Fruit fly (Drosophila melanogaster) whole organism, embryonic: ENCODE results near the gene nAChRbeta1.
A peak's percentile ranks its signal among the peaks of the same experiment; 100 is the strongest.

Experiments used
- CG10321 ChIP-seq: fragments of 200-800 bp; sonication (Bioruptor generic); IDR thresholded peaks from 2 replicates; pipeline ENCODE4 v1.3.6; 2022; ENCODE audit warnings: missing biosample characterization, missing genetic modification characterization
- CG11398 ChIP-seq: fragments of 200-800 bp; sonication (Bioruptor generic); optimal IDR thresholded peaks from 2 replicates; lab custom pipeline; 2016; ENCODE audit warnings: missing biosample characterization, missing genetic modification characterization
- CG12219 ChIP-seq: fragments of 200-800 bp; sonication (Bioruptor generic); optimal IDR thresholded peaks from 3 replicates; lab custom pipeline; 2018; ENCODE audit warnings: missing biosample characterization, mild to moderate bottlenecking, missing genetic modification characterization
- CG12659 ChIP-seq: fragments of 200-800 bp; sonication (Bioruptor generic); optimal IDR thresholded peaks from 3 replicates; lab custom pipeline; 2017; ENCODE audit warnings: mild to moderate bottlenecking, missing biosample characterization, missing genetic modification reagents, missing genetic modification characterization
- CG14050 ChIP-seq: fragments of 200-800 bp; sonication (Bioruptor generic); IDR thresholded peaks from 3 replicates; pipeline ENCODE4 v1.3.6; 2022; ENCODE audit warnings: missing biosample characterization, missing genetic modification characterization
- CG14860 ChIP-seq: fragments of 200-800 bp; sonication (Bioruptor generic); IDR thresholded peaks from 3 replicates; pipeline ENCODE4 v1.3.6; 2022; ENCODE audit warnings: missing biosample characterization, missing genetic modification characterization; ENCODE audit not compliant: partially characterized antibody
- CG15514 ChIP-seq: fragments of 200-800 bp; sonication (Bioruptor generic); optimal IDR thresholded peaks from 3 replicates; lab custom pipeline; 2017; ENCODE audit warnings: missing biosample characterization, missing genetic modification characterization, mild to moderate bottlenecking, moderate library complexity, missing genetic modification reagents
- CG17359 ChIP-seq: fragments of 200-800 bp; sonication (Bioruptor generic); optimal IDR thresholded peaks from 3 replicates; lab custom pipeline; 2018; ENCODE audit warnings: missing biosample characterization, mild to moderate bottlenecking, missing genetic modification characterization, moderate library complexity
- CG17385 ChIP-seq: fragments of 200-800 bp; sonication (Bioruptor generic); optimal IDR thresholded peaks from 3 replicates; lab custom pipeline; 2018; ENCODE audit warnings: missing biosample characterization, mild to moderate bottlenecking, missing genetic modification characterization
- CG18262 ChIP-seq: fragments of 200-800 bp; optimal IDR thresholded peaks from 3 replicates; lab custom pipeline; 2019; ENCODE audit warnings: missing biosample characterization, mild to moderate bottlenecking, missing genetic modification characterization, moderate library complexity
- CG2116 ChIP-seq: fragments of 200-800 bp; sonication (Bioruptor generic); optimal IDR thresholded peaks from 3 replicates; lab custom pipeline; 2018; ENCODE audit warnings: missing biosample characterization, mild to moderate bottlenecking, missing genetic modification characterization
- CG2129 ChIP-seq: fragments of 200-800 bp; sonication (Bioruptor generic); IDR thresholded peaks from 2 replicates; pipeline ENCODE4 v1.3.6; 2022; ENCODE audit warnings: missing biosample characterization, missing genetic modification characterization; ENCODE audit not compliant: partially characterized antibody
- CG2678 ChIP-seq: fragments of 200-800 bp; sonication (Bioruptor generic); optimal IDR thresholded peaks from 3 replicates; lab custom pipeline; 2019; ENCODE audit warnings: missing biosample characterization, mild to moderate bottlenecking, missing genetic modification characterization, moderate library complexity
- CG30020 ChIP-seq: fragments of 200-800 bp; optimal IDR thresholded peaks from 2 replicates; lab custom pipeline; 2019; ENCODE audit warnings: missing biosample characterization, mild to moderate bottlenecking, missing genetic modification characterization, moderate library complexity
- CG3407 ChIP-seq: fragments of 200-800 bp; sonication (Bioruptor generic); optimal IDR thresholded peaks from 2 replicates; lab custom pipeline; 2018; ENCODE audit warnings: missing biosample characterization, mild to moderate bottlenecking, missing genetic modification characterization
- CG3847 ChIP-seq: fragments of 200-800 bp; sonication (Bioruptor generic); IDR thresholded peaks from 2 replicates; pipeline ENCODE4 v1.3.6; 2022; ENCODE audit warnings: missing biosample characterization, missing genetic modification characterization
- Doc3 ChIP-seq: fragments of 200-800 bp; sonication (Bioruptor generic); IDR thresholded peaks from 3 replicates; pipeline ENCODE4 v1.3.6; 2022; ENCODE audit warnings: missing biosample characterization, missing genetic modification characterization; ENCODE audit not compliant: partially characterized antibody
- E2f2 ChIP-seq: fragments of 200-800 bp; sonication (Bioruptor generic); IDR thresholded peaks from 2 replicates; pipeline ENCODE4 v1.3.6; 2022; ENCODE audit warnings: missing biosample characterization, missing genetic modification characterization
- Hr78 ChIP-seq, 2 experiments: fragments of 200-800 bp in 1 of 2; fragments of >200 bp in 1 of 2; sonication (Bioruptor generic) in 1 of 2; optimal IDR thresholded peaks; 2 replicates each; lab custom pipeline; 2017 to 2019; ENCODE audit warnings: missing biosample characterization in 2 of 2, missing genetic modification characterization in 2 of 2, mild to moderate bottlenecking in 1 of 2, moderate library complexity in 1 of 2
- Neu2 ChIP-seq: fragments of 200-800 bp; sonication (Bioruptor generic); optimal IDR thresholded peaks from 3 replicates; lab custom pipeline; 2016; ENCODE audit warnings: missing biosample characterization, missing genetic modification characterization, borderline replicate concordance
- Nf-YC ChIP-seq: fragments of 200-800 bp; optimal IDR thresholded peaks from 3 replicates; lab custom pipeline; 2019; ENCODE audit warnings: missing biosample characterization, mild to moderate bottlenecking, missing genetic modification characterization, moderate library complexity
- Oli ChIP-seq: fragments of 200-800 bp; sonication (Bioruptor generic); optimal IDR thresholded peaks from 2 replicates; lab custom pipeline; 2018; ENCODE audit warnings: missing biosample characterization, mild to moderate bottlenecking, missing genetic modification characterization, moderate library complexity
- Rfx ChIP-seq: fragments of 200-800 bp; sonication (Bioruptor generic); IDR thresholded peaks from 2 replicates; pipeline ENCODE4 v1.3.6; 2022; ENCODE audit warnings: missing biosample characterization, missing genetic modification characterization
- Sry-δ ChIP-seq: fragments of 200-800 bp; sonication (Bioruptor generic); optimal IDR thresholded peaks from 2 replicates; lab custom pipeline; 2016; ENCODE audit warnings: missing biosample characterization, missing genetic modification characterization
- cg ChIP-seq: fragments of 200-800 bp; sonication (Bioruptor generic); optimal IDR thresholded peaks from 3 replicates; lab custom pipeline; 2019; ENCODE audit warnings: missing biosample characterization, mild to moderate bottlenecking, missing genetic modification characterization, moderate library complexity
- dm ChIP-seq: fragments of 200-800 bp; sonication (Bioruptor generic); optimal IDR thresholded peaks from 3 replicates; lab custom pipeline; 2016; ENCODE audit warnings: missing biosample characterization, missing genetic modification characterization
- eve ChIP-seq, 2 experiments: fragments of >200 bp; optimal IDR thresholded peaks; 2 replicates each; lab custom pipeline; 2017; ENCODE audit warnings: missing biosample characterization in 2 of 2, missing genetic modification characterization in 2 of 2
- eyg ChIP-seq: fragments of 200-800 bp; sonication (Bioruptor generic); optimal IDR thresholded peaks from 3 replicates; lab custom pipeline; 2016; ENCODE audit warnings: missing biosample characterization, missing genetic modification characterization
- fd96Cb ChIP-seq: fragments of 200-800 bp; sonication (Bioruptor generic); optimal IDR thresholded peaks from 2 replicates; lab custom pipeline; 2018; ENCODE audit warnings: missing biosample characterization, mild to moderate bottlenecking, missing genetic modification characterization, moderate library complexity
- fu2 ChIP-seq: fragments of 200-800 bp; sonication (Bioruptor generic); optimal IDR thresholded peaks from 2 replicates; lab custom pipeline; 2016; ENCODE audit warnings: missing biosample characterization, missing genetic modification characterization
- gro ChIP-seq: fragments of 200-800 bp; sonication (Bioruptor generic); optimal IDR thresholded peaks from 2 replicates; lab custom pipeline; 2016; ENCODE audit warnings: missing biosample characterization, missing genetic modification characterization
- hbn ChIP-seq: fragments of 200-800 bp; sonication (Bioruptor generic); IDR thresholded peaks from 2 replicates; pipeline ENCODE4 v1.3.6; 2022; ENCODE audit warnings: missing biosample characterization, missing genetic modification characterization; ENCODE audit not compliant: partially characterized antibody
- jigr1 ChIP-seq: fragments of 200-800 bp; sonication (Bioruptor generic); IDR thresholded peaks from 3 replicates; pipeline ENCODE4 v1.3.6; 2022; ENCODE audit warnings: missing biosample characterization, missing genetic modification characterization
- jing ChIP-seq: fragments of 200-800 bp; sonication (Bioruptor generic); optimal IDR thresholded peaks from 2 replicates; lab custom pipeline; 2018; ENCODE audit warnings: missing biosample characterization, mild to moderate bottlenecking, missing genetic modification characterization
- nerfin-2 ChIP-seq: fragments of 200-800 bp; sonication (Bioruptor generic); IDR thresholded peaks from 2 replicates; pipeline ENCODE4 v1.3.6; 2022; ENCODE audit warnings: missing biosample characterization, missing genetic modification characterization; ENCODE audit not compliant: partially characterized antibody
- peb ChIP-seq: fragments of 200-800 bp; sonication (Bioruptor generic); IDR thresholded peaks from 2 replicates; pipeline ENCODE4 v1.3.6; 2022; ENCODE audit warnings: missing biosample characterization, missing genetic modification characterization
- pho ChIP-seq: fragments of 200-800 bp; sonication (Bioruptor generic); optimal IDR thresholded peaks from 2 replicates; lab custom pipeline; 2016; ENCODE audit warnings: missing biosample characterization, missing genetic modification characterization
- prd ChIP-seq, 3 experiments: fragments of >200 bp in 2 of 3; fragments of 200-800 bp in 1 of 3; sonication (Bioruptor generic) in 1 of 3; optimal IDR thresholded peaks in 2 of 3; IDR thresholded peaks in 1 of 3; 2 replicates in 2 of 3; 3 replicates in 1 of 3; pipeline versions ENCODE4 v1.3.6 to Lab custom; 2017 to 2022; ENCODE audit warnings: missing biosample characterization in 1 of 3, missing genetic modification characterization in 1 of 3
- pros ChIP-seq: fragments of 200-800 bp; sonication (Bioruptor generic); optimal IDR thresholded peaks from 3 replicates; lab custom pipeline; 2019; ENCODE audit warnings: missing biosample characterization, mild to moderate bottlenecking, missing genetic modification characterization, moderate library complexity
- ranshi ChIP-seq: fragments of 200-800 bp; sonication (Bioruptor generic); IDR thresholded peaks from 2 replicates; pipeline ENCODE4 v1.3.6; 2022; ENCODE audit warnings: missing biosample characterization, missing genetic modification characterization
- repo ChIP-seq: fragments of 200-800 bp; sonication (Bioruptor generic); optimal IDR thresholded peaks from 2 replicates; lab custom pipeline; 2016; ENCODE audit warnings: missing biosample characterization, missing genetic modification characterization
- run ChIP-seq: fragments of 200-800 bp; sonication (Bioruptor generic); optimal IDR thresholded peaks from 3 replicates; lab custom pipeline; 2018; ENCODE audit warnings: missing biosample characterization, mild to moderate bottlenecking, missing genetic modification characterization
- sc ChIP-seq, 3 experiments: fragments of >200 bp in 2 of 3; fragments of 200-800 bp in 1 of 3; sonication (Bioruptor generic) in 1 of 3; optimal IDR thresholded peaks; 2 replicates in 2 of 3; 3 replicates in 1 of 3; lab custom pipeline; 2017; ENCODE audit warnings: mild to moderate bottlenecking in 1 of 3, missing biosample characterization in 1 of 3, missing genetic modification characterization in 1 of 3, missing genetic modification reagents in 1 of 3
- stwl ChIP-seq: fragments of 200-800 bp; sonication (Bioruptor generic); optimal IDR thresholded peaks from 3 replicates; lab custom pipeline; 2018; ENCODE audit warnings: missing biosample characterization, mild to moderate bottlenecking, missing genetic modification characterization, moderate library complexity
- trem ChIP-seq: fragments of 200-800 bp; optimal IDR thresholded peaks from 3 replicates; lab custom pipeline; 2019; ENCODE audit warnings: missing biosample characterization, mild to moderate bottlenecking, missing genetic modification characterization, moderate library complexity
- trh ChIP-seq: fragments of 200-800 bp; sonication (Bioruptor generic); optimal IDR thresholded peaks from 2 replicates; lab custom pipeline; 2016; ENCODE audit warnings: missing biosample characterization, missing genetic modification characterization
- unpg ChIP-seq: fragments of 200-800 bp; sonication (Bioruptor generic); optimal IDR thresholded peaks from 3 replicates; lab custom pipeline; 2018; ENCODE audit warnings: missing biosample characterization, mild to moderate bottlenecking, missing genetic modification characterization, moderate library complexity
- usp ChIP-seq: fragments of >200 bp; optimal IDR thresholded peaks from 2 replicates; lab custom pipeline; 2017; ENCODE audit warnings: missing biosample characterization, missing genetic modification characterization

The nAChRbeta1 gene

dm6 chr3L:4403180-4403769 is 25.9 kb upstream of the nAChRbeta1 start, which contains the start of gene Syx17 (continued):
- peak; percentile 48; the same call in 1 of the 2 replicates for TF ChIP-seq ranshi
- peak; percentile 23 for TF ChIP-seq trh (GFP tag; lab: Kevin White, UChicago)
- TF ChIP-seq CG12659 = peak; percentile 74
- TF ChIP-seq cg (GFP tag; lab: Kevin White, UChicago) = no peak
- TF ChIP-seq usp (GFP tag; lab: Kevin White, UChicago) = no peak
- peak; percentile 52 for TF ChIP-seq unpg (GFP tag; lab: Kevin White, UChicago)
- peak; percentile 56 for TF ChIP-seq CG30020
- TF ChIP-seq sc (optimal IDR thresholded peaks at IDR 0.05; lab: Kevin White, UChicago) = no peak
- no peak for TF ChIP-seq sc (GFP tag; optimal IDR thresholded peaks at IDR 0.05; lab: Kevin White, UChicago)
- TF ChIP-seq CG11398 (GFP tag; lab: Kevin White, UChicago) = peak; percentile 10
- TF ChIP-seq Nf-YC (tag; lab: Kevin White, UChicago) = peak; percentile 39
- TF ChIP-seq fd96Cb (tag; lab: Kevin White, UChicago) = peak; percentile 29
- TF ChIP-seq CG17385 (GFP tag; lab: Kevin White, UChicago) = peak; percentile 18
- no peak for TF ChIP-seq jigr1 (GFP tag; lab: Robert Waterston, UW)
- peak; percentile 70 for TF ChIP-seq pho (GFP tag; lab: Kevin White, UChicago)
- peak; percentile 11 for TF ChIP-seq run
- TF ChIP-seq CG2678 (tag; lab: Kevin White, UChicago) = peak; percentile 59
- TF ChIP-seq CG10321 (GFP tag; lab: Robert Waterston, UW) = no peak
- no peak; the same call in 1 of the 2 replicates for TF ChIP-seq peb
- TF ChIP-seq CG18262 (tag; lab: Kevin White, UChicago) = peak; percentile 74
- TF ChIP-seq CG14860 (GFP tag; lab: Robert Waterston, UW) = peak; percentile 74
- no peak for TF ChIP-seq pros (GFP tag; lab: Kevin White, UChicago)
- TF ChIP-seq CG12219 (GFP tag; lab: Kevin White, UChicago) = peak; percentile 32
- TF ChIP-seq CG3847 (GFP tag; lab: Robert Waterston, UW) = peak; percentile 47
- no peak for TF ChIP-seq jing
- peak; percentile 49 for TF ChIP-seq fu2 (GFP tag; lab: Kevin White, UChicago)
- TF ChIP-seq CG3407 = no peak
- no peak for TF ChIP-seq Neu2 (GFP tag; lab: Kevin White, UChicago)
- no peak for TF ChIP-seq CG14050 (GFP tag; lab: Robert Waterston, UW)
- TF ChIP-seq eyg (GFP tag; lab: Kevin White, UChicago) = peak; percentile 45
- TF ChIP-seq E2f2 = peak; percentile 55
- peak; percentile 46 for TF ChIP-seq Oli (tag; lab: Kevin White, UChicago)
- peak; percentile 53 for TF ChIP-seq repo (GFP tag; lab: Kevin White, UChicago)
- no peak for TF ChIP-seq prd (optimal IDR thresholded peaks at IDR 0.05; lab: Kevin White, UChicago)
- peak; percentile 53; the same call in 2 of the 3 replicates for TF ChIP-seq prd (GFP tag; IDR thresholded peaks at IDR 0.05; lab: Robert Waterston, UW)

DNA sequence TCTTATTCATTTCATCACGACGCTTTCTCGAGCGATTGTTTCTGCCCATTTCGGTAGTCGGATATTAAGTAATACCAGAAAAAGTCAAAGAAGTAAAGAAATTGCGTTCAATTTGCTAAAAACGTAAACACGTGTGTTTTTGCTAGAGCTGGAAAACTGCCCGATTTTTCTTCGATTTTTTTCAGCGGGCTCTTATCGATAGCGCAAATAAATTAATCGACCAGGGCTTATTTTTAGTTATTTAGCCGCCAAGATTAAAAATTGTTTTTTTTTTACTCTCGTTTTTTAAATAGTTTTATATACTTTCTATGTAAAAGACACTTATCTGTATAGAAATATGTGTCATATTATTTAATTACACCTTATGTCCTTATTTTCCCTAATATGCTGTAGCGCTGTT is 23.2 kb upstream of the nAChRbeta1 start, which contains the start of gene CG15019:
Gene CG15019 (minus strand): TSS at position 138 of the 400 bp plus-strand sequence.
- TF ChIP-seq dm (GFP tag; lab: Kevin White, UChicago) = peak; percentile 97
- no peak for TF ChIP-seq gro (GFP tag; lab: Kevin White, UChicago)
- TF ChIP-seq nerfin-2 = 0 out of 2 replicates have a peak, but pooled peaks have one; percentile 51
- peak; percentile 10 for TF ChIP-seq CG15514
- TF ChIP-seq Rfx (GFP tag; lab: Robert Waterston, UW) = 0 out of 2 replicates have a peak, but pooled peaks have one; percentile 14
- peak in 1 of 2 experiments; percentile 43 for TF ChIP-seq eve (GFP tag; optimal IDR thresholded peaks at IDR 0.05; lab: Kevin White, UChicago)
- peak in 1 of 2 experiments; percentile 60 for TF ChIP-seq Hr78 (GFP tag; optimal IDR thresholded peaks at IDR 0.05; lab: Kevin White, UChicago)
- peak; percentile 75 for TF ChIP-seq hbn
- TF ChIP-seq CG17359 = no peak
- TF ChIP-seq Sry-δ (GFP tag; lab: Kevin White, UChicago) = peak; percentile 78
- peak; percentile 8 for TF ChIP-seq stwl (tag; lab: Kevin White, UChicago)
- peak; percentile 46 for TF ChIP-seq CG2116 (GFP tag; lab: Kevin White, UChicago)
- TF ChIP-seq CG2129 (GFP tag; lab: Robert Waterston, UW) = peak; percentile 55; the same call in 1 of the 2 replicates
- TF ChIP-seq Doc3 (GFP tag; lab: Robert Waterston, UW) = peak; percentile 50; the same call in 1 of the 3 replicates
- peak; percentile 10 for TF ChIP-seq trem (tag; lab: Kevin White, UChicago)
